Worm (Caenorhabditis elegans) whole organism, midembryonic: ENCODE measurements around the gene Y79H2A.4.
A peak's percentile ranks its signal among the peaks of the same experiment; 100 is the strongest.

Source experiments
- T22C8.4 ChIP-seq: fragments of 200-800 bp; sonication (Bioruptor generic); IDR thresholded peaks from 2 replicates; pipeline ENCODE4 v1.3.6; 2022; ENCODE audit warnings: missing genetic modification characterization, missing compliant biosample characterization
- cog-1 ChIP-seq: sonication (generic microtip); optimal IDR thresholded peaks from 2 replicates; lab custom pipeline; 2016; ENCODE audit warnings: missing genetic modification characterization, missing compliant biosample characterization
- flt-1 ChIP-seq: fragments of 200-800 bp; sonication (Bioruptor generic); IDR thresholded peaks from 2 replicates; pipeline ENCODE4 v1.3.6; 2022; ENCODE audit warnings: missing genetic modification characterization, missing compliant biosample characterization
- klf-2 ChIP-seq: fragments of 200-800 bp; sonication (Bioruptor generic); conservative IDR thresholded peaks from 2 replicates; pipeline ENCODE4 v1.3.6; 2022; ENCODE audit warnings: missing genetic modification reagents, missing genetic modification characterization, missing compliant biosample characterization
- med-1 ChIP-seq: sonication (generic microtip); optimal IDR thresholded peaks from 2 replicates; lab custom pipeline; 2017; ENCODE audit warnings: missing genetic modification characterization, mild to moderate bottlenecking, missing compliant biosample characterization, antibody characterized with exemption, missing genetic modification reagents; ENCODE audit not compliant: insufficient read depth
- ref-1 ChIP-seq: fragments of 200-800 bp; sonication (Bioruptor generic); conservative IDR thresholded peaks from 2 replicates; pipeline ENCODE4 v1.3.6; 2022; ENCODE audit warnings: missing genetic modification reagents, missing genetic modification characterization, missing compliant biosample characterization
- tab-1 ChIP-seq: fragments of 200-800 bp; sonication (Bioruptor generic); IDR thresholded peaks from 2 replicates; pipeline ENCODE4 v1.3.6; 2022; ENCODE audit warnings: missing genetic modification characterization, missing compliant biosample characterization
- ztf-23 ChIP-seq: fragments of 200-800 bp; sonication (Bioruptor generic); IDR thresholded peaks from 2 replicates; pipeline ENCODE4 v1.3.6; 2022; ENCODE audit warnings: missing genetic modification reagents, missing genetic modification characterization, missing compliant biosample characterization
- ztf-29 ChIP-seq: fragments of 200-800 bp; sonication (Bioruptor generic); IDR thresholded peaks from 2 replicates; pipeline ENCODE4 v1.3.6; 2022; ENCODE audit warnings: missing genetic modification reagents, missing genetic modification characterization, missing compliant biosample characterization

Y79H2A.4 gene

ce11 chrIII:12034311-12034710, 6.8 kb upstream of the Y79H2A.4 start:
- TF ChIP-seq T22C8.4 (GFP tag; lab: Robert Waterston, UW) (no peak), cog-1 (tag; lab: Kevin White, UChicago) (no peak), ztf-23 (GFP tag; lab: Robert Waterston, UW) (no peak), klf-2 (GFP tag; lab: Robert Waterston, UW) (0 out of 2 replicates have a peak, but pooled peaks have one; percentile 25), flt-1 (GFP tag; lab: Robert Waterston, UW) (no peak), ref-1 (no peak), tab-1 (GFP tag; lab: Robert Waterston, UW) (no peak)

- no peak for TF ChIP-seq klf-2 (GFP tag; lab: Robert Waterston, UW)
- TF ChIP-seq med-1: no peak
- TF ChIP-seq ztf-29 (GFP tag; lab: Robert Waterston, UW): no peak
- TF ChIP-seq ref-1: no peak
Observed at ce11 chrIII:12037217-12037616, 3.9 kb upstream of the Y79H2A.4 start.

- TF ChIP-seq med-1 (no peak), flt-1 (GFP tag; lab: Robert Waterston, UW) (no peak), ref-1 (no peak), ztf-29 (GFP tag; lab: Robert Waterston, UW) (no peak), cog-1 (tag; lab: Kevin White, UChicago) (no peak), klf-2 (GFP tag; lab: Robert Waterston, UW) (no peak), tab-1 (GFP tag; lab: Robert Waterston, UW) (no peak), ztf-23 (GFP tag; lab: Robert Waterston, UW) (no peak), T22C8.4 (GFP tag; lab: Robert Waterston, UW) (no peak)
Observed at ce11 chrIII:12052206-12052605, 11.1 kb downstream of the Y79H2A.4 start, which contains the start of gene Y79H2A.3. Y79H2A.3 (minus strand) TSS chrIII:12052306.

- TF ChIP-seq flt-1 (GFP tag; lab: Robert Waterston, UW) (no peak), ztf-23 (GFP tag; lab: Robert Waterston, UW) (0 out of 2 replicates have a peak, but pooled peaks have one; percentile 43), cog-1 (tag; lab: Kevin White, UChicago) (no peak)
Observed at ce11 chrIII:12058429-12058828, 17.3 kb downstream of the Y79H2A.4 start, which contains the start of gene arx-3. arx-3 (minus strand) TSS chrIII:12058458.

ce11 chrIII:12059521-12059920, 18.4 kb downstream of the Y79H2A.4 start:
- TF ChIP-seq klf-2 (GFP tag; lab: Robert Waterston, UW): no peak
- no peak for TF ChIP-seq flt-1 (GFP tag; lab: Robert Waterston, UW)
- TF ChIP-seq tab-1 (GFP tag; lab: Robert Waterston, UW): no peak
- TF ChIP-seq ref-1: no peak
- TF ChIP-seq med-1: no peak
- TF ChIP-seq cog-1 (tag; lab: Kevin White, UChicago): no peak
- no peak for TF ChIP-seq ztf-23 (GFP tag; lab: Robert Waterston, UW)
- TF ChIP-seq ztf-29 (GFP tag; lab: Robert Waterston, UW): no peak
- no peak for TF ChIP-seq T22C8.4 (GFP tag; lab: Robert Waterston, UW)

ce11 chrIII:12060092-12060491, 19.0 kb downstream of the Y79H2A.4 start:
- TF ChIP-seq klf-2 (GFP tag; lab: Robert Waterston, UW) (no peak), T22C8.4 (GFP tag; lab: Robert Waterston, UW) (no peak), flt-1 (GFP tag; lab: Robert Waterston, UW) (0 out of 2 replicates have a peak, but pooled peaks have one; percentile 16)

ce11 chrIII:12061413-12061812, 20.3 kb downstream of the Y79H2A.4 start, which contains the start of gene zyg-8:
zyg-8 (plus strand) TSS chrIII:12061713.
- TF ChIP-seq tab-1 (GFP tag; lab: Robert Waterston, UW) (0 out of 2 replicates have a peak, but pooled peaks have one; percentile 11), ref-1 (no peak)

- TF ChIP-seq cog-1 (tag; lab: Kevin White, UChicago): no peak
- no peak for TF ChIP-seq ztf-23 (GFP tag; lab: Robert Waterston, UW)
- TF ChIP-seq T22C8.4 (GFP tag; lab: Robert Waterston, UW): no peak
- TF ChIP-seq flt-1 (GFP tag; lab: Robert Waterston, UW): no peak
- no peak for TF ChIP-seq ztf-29 (GFP tag; lab: Robert Waterston, UW)
- no peak for TF ChIP-seq med-1
- no peak for TF ChIP-seq tab-1 (GFP tag; lab: Robert Waterston, UW)
- TF ChIP-seq ref-1: no peak
- no peak for TF ChIP-seq klf-2 (GFP tag; lab: Robert Waterston, UW)
Observed at ce11 chrIII:12063934-12064333, 22.8 kb downstream of the Y79H2A.4 start.

- TF ChIP-seq flt-1 (GFP tag; lab: Robert Waterston, UW) (no peak), ztf-29 (GFP tag; lab: Robert Waterston, UW) (no peak)
Observed at ce11 chrIII:12064494-12064893, 23.4 kb downstream of the Y79H2A.4 start.

ce11 chrIII:12067736-12068135, 26.6 kb downstream of the Y79H2A.4 start:
- TF ChIP-seq klf-2 (GFP tag; lab: Robert Waterston, UW) (no peak), T22C8.4 (GFP tag; lab: Robert Waterston, UW) (no peak), cog-1 (tag; lab: Kevin White, UChicago) (no peak), ztf-23 (GFP tag; lab: Robert Waterston, UW) (no peak), ref-1 (no peak), ztf-29 (GFP tag; lab: Robert Waterston, UW) (no peak), flt-1 (GFP tag; lab: Robert Waterston, UW) (no peak), med-1 (no peak), tab-1 (GFP tag; lab: Robert Waterston, UW) (no peak)

ce11 chrIII:12077456-12077855, 36.4 kb downstream of the Y79H2A.4 start, which contains the start of gene php-3:
php-3 (minus strand) TSS chrIII:12077556.
- TF ChIP-seq ztf-29 (GFP tag; lab: Robert Waterston, UW) (no peak), ztf-23 (GFP tag; lab: Robert Waterston, UW) (no peak), med-1 (no peak), klf-2 (GFP tag; lab: Robert Waterston, UW) (no peak), tab-1 (GFP tag; lab: Robert Waterston, UW) (no peak), ref-1 (no peak), flt-1 (GFP tag; lab: Robert Waterston, UW) (no peak), T22C8.4 (GFP tag; lab: Robert Waterston, UW) (no peak), cog-1 (tag; lab: Kevin White, UChicago) (no peak)
